Worm (Caenorhabditis elegans) whole organism, early embryonic: ENCODE results near the gene F41E6.7.

ENCODE experiments used
- ceh-36 ChIP-seq: sonication (generic microtip); optimal IDR thresholded peaks from 2 replicates; lab custom pipeline; 2016; ENCODE audit warnings: missing genetic modification characterization, inconsistent platforms, missing compliant biosample characterization
- sea-1 ChIP-seq: fragments of 200-800 bp; sonication (Bioruptor generic); conservative IDR thresholded peaks from 2 replicates; pipeline ENCODE4 v1.3.6; 2022; ENCODE audit warnings: missing genetic modification characterization, missing compliant biosample characterization
- tbx-11 ChIP-seq: fragments of 200-800 bp; sonication (Bioruptor generic); IDR thresholded peaks from 2 replicates; pipeline ENCODE4 v1.3.6; 2022; ENCODE audit warnings: missing genetic modification characterization, missing compliant biosample characterization

DNA sequence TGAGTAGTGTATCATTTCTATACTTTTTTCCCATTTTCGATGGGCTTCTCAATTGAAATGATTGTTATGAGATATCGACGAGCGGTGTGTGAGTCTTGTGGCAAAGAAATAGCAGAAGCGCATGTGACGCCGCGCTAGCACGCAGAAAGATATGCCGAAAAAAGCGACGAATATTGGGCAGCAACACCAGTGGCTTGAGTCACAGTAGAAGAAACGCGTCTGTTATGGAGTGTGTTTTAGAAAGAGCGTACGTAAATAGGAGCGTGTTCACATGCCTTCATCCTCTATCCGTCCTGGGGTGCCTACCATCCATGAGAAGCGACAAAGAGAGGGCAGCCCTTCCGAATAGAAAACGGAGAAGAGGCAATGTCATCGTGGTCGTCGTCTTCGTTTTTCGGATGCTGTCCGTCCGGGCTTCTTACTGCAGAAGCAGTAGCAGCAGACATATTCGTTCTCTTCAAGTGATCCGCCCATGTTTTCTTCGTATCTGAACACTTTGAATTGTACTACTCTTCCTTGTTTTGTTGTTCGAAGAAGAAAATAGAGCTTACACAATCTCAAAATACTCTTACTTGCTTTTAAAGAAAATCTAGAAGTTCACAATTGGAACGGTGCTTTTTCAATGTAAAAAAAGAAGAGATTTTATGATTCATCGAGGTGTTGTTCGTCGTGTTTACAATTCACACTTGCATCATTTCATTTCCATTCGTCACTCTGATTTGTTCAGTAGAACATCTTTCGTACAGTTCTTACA is 10.9 kb upstream of the F41E6.7 start:
- TF ChIP-seq tbx-11 (GFP tag; lab: Robert Waterston, UW) (no peak), sea-1 (GFP tag; lab: Robert Waterston, UW) (no peak), ceh-36 (tag; lab: Kevin White, UChicago) (no peak)
